Fruit fly (Drosophila melanogaster): ENCODE measurements around the gene CG13901.

CG13901 gene

DNA sequence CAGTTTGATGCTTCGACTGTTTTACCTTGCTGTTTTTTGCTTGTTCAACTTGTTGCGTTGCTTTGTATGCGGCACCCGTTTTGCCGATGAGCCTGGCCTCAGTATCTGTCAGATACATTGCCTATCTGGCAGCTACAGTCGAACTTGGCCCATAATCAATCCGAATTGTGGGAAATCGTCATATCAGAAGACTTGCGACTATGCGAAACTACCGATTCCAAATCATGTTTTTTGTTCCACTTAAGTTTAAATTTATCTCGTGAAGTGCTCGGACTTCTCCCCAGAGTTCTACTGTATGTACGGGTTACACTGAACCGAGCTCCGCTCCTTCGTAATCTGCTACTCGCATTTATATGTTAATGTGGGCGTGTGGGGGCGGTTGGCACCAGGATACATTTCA lies 46.6 kb upstream of the CG13901 start (continued):
- TF ChIP-seq klu (GFP tag; IDR thresholded peaks at IDR 0.05) (no peak), CG6765 (GFP tag; optimal IDR thresholded peaks at IDR 0.05) (no peak), disco-r (GFP tag; optimal IDR thresholded peaks at IDR 0.05) (no peak), amos (GFP tag; IDR thresholded peaks at IDR 0.05; ENCODE audit: partially characterized antibody) (no peak), lbe (GFP tag; optimal IDR thresholded peaks at IDR 0.05) (no peak), Aef1 (GFP tag; IDR thresholded peaks at IDR 0.05) (peak; percentile 40; the same call in 1 of the 3 replicates), scrt (GFP tag; optimal IDR thresholded peaks at IDR 0.05) (peak; percentile 75), Dip3 (GFP tag; optimal IDR thresholded peaks at IDR 0.05) (no peak), BEAF-32 (GFP tag; optimal IDR thresholded peaks at IDR 0.05) (no peak), CG7745 (tag; optimal IDR thresholded peaks at IDR 0.05) (no peak), GATAe (GFP tag; conservative IDR thresholded peaks at IDR 0.05) (0 out of 2 replicates have a peak, but pooled peaks have one; percentile 10), CG8944 (GFP tag; optimal IDR thresholded peaks at IDR 0.05) (no peak), Eip74EF (GFP tag; optimal IDR thresholded peaks at IDR 0.05) (no peak), Atf3 (GFP tag; optimal IDR thresholded peaks at IDR 0.05) (no peak), lab (GFP tag; optimal IDR thresholded peaks at IDR 0.05) (peak; percentile 46), Taf1 (GFP tag; IDR thresholded peaks at IDR 0.05) (peak; percentile 7; the same call in 1 of the 2 replicates), CG12942 (GFP tag; optimal IDR thresholded peaks at IDR 0.05) (no peak), crc (GFP tag; optimal IDR thresholded peaks at IDR 0.05) (no peak), Rx (GFP tag; IDR thresholded peaks at IDR 0.05) (no peak), Mad (GFP tag; optimal IDR thresholded peaks at IDR 0.05) (no peak), hkb (optimal IDR thresholded peaks at IDR 0.05) (no peak), hkb (GFP tag; IDR thresholded peaks at IDR 0.05) (0 out of 2 replicates have a peak, but pooled peaks have one; percentile 42), ham (GFP tag; IDR thresholded peaks at IDR 0.05) (no peak), CG6791 (GFP tag; IDR thresholded peaks at IDR 0.05; ENCODE audit: partially characterized antibody) (no peak), gfzf (GFP tag; optimal IDR thresholded peaks at IDR 0.05) (no peak), CG10543 (GFP tag; optimal IDR thresholded peaks at IDR 0.05) (no peak), CG33557 (GFP tag; optimal IDR thresholded peaks at IDR 0.05) (no peak), CG12769 (tag; optimal IDR thresholded peaks at IDR 0.05) (no peak), CG6813 (GFP tag; optimal IDR thresholded peaks at IDR 0.05) (no peak), gsb (GFP tag; IDR thresholded peaks at IDR 0.05) (no peak), vfl (GFP tag; optimal IDR thresholded peaks at IDR 0.05) (no peak), CG18599 (GFP tag; optimal IDR thresholded peaks at IDR 0.05) (peak; percentile 66), zfh2 (GFP tag; optimal IDR thresholded peaks at IDR 0.05) (no peak), zfh1 (GFP tag; IDR thresholded peaks at IDR 0.05) (peak; percentile 13; the same call in 1 of the 3 replicates), org-1 (GFP tag; optimal IDR thresholded peaks at IDR 0.05) (no peak), NC2α (GFP tag; optimal IDR thresholded peaks at IDR 0.05) (no peak), CG13296 (GFP tag; optimal IDR thresholded peaks at IDR 0.05) (no peak), Scr (GFP tag; IDR thresholded peaks at IDR 0.05; ENCODE audit: partially characterized antibody) (no peak), D19A (tag; optimal IDR thresholded peaks at IDR 0.05) (no peak), Lhr (GFP tag; optimal IDR thresholded peaks at IDR 0.05) (no peak), CG12155 (GFP tag; optimal IDR thresholded peaks at IDR 0.05) (no peak), Fer2 (tag; optimal IDR thresholded peaks at IDR 0.05) (no peak), CG31224 (GFP tag; IDR thresholded peaks at IDR 0.05) (0 out of 2 replicates have a peak, but pooled peaks have one; percentile 25), ERR (GFP tag; optimal IDR thresholded peaks at IDR 0.05) (no peak), CG3065 (GFP tag; optimal IDR thresholded peaks at IDR 0.05) (no peak), tll (GFP tag; optimal IDR thresholded peaks at IDR 0.05) (no peak), CG4730 (GFP tag; IDR thresholded peaks at IDR 0.05) (no peak), pzg (GFP tag; optimal IDR thresholded peaks at IDR 0.05) (no peak), Drgx (GFP tag; IDR thresholded peaks at IDR 0.05) (peak; percentile 24; the same call in 1 of the 2 replicates), gce (GFP tag; IDR thresholded peaks at IDR 0.05) (no peak), sima (GFP tag; optimal IDR thresholded peaks at IDR 0.05) (no peak)

Measured in whole organism, embryonic.